Worm (Caenorhabditis elegans) whole organism, midembryonic: ENCODE data around the gene lgc-33.

Experiments
- cog-1 ChIP-seq: sonication (generic microtip); optimal IDR thresholded peaks from 2 replicates; lab custom pipeline; 2016; ENCODE audit warnings: missing genetic modification characterization, missing compliant biosample characterization
- flt-1 ChIP-seq: fragments of 200-800 bp; sonication (Bioruptor generic); IDR thresholded peaks from 2 replicates; pipeline ENCODE4 v1.3.6; 2022; ENCODE audit warnings: missing genetic modification characterization, missing compliant biosample characterization
- klf-2 ChIP-seq: fragments of 200-800 bp; sonication (Bioruptor generic); conservative IDR thresholded peaks from 2 replicates; pipeline ENCODE4 v1.3.6; 2022; ENCODE audit warnings: missing genetic modification reagents, missing genetic modification characterization, missing compliant biosample characterization
- med-1 ChIP-seq: sonication (generic microtip); optimal IDR thresholded peaks from 2 replicates; lab custom pipeline; 2017; ENCODE audit warnings: missing genetic modification characterization, mild to moderate bottlenecking, missing compliant biosample characterization, antibody characterized with exemption, missing genetic modification reagents; ENCODE audit not compliant: insufficient read depth
- tab-1 ChIP-seq: fragments of 200-800 bp; sonication (Bioruptor generic); IDR thresholded peaks from 2 replicates; pipeline ENCODE4 v1.3.6; 2022; ENCODE audit warnings: missing genetic modification characterization, missing compliant biosample characterization
- ztf-23 ChIP-seq: fragments of 200-800 bp; sonication (Bioruptor generic); IDR thresholded peaks from 2 replicates; pipeline ENCODE4 v1.3.6; 2022; ENCODE audit warnings: missing genetic modification reagents, missing genetic modification characterization, missing compliant biosample characterization
- ztf-29 ChIP-seq: fragments of 200-800 bp; sonication (Bioruptor generic); IDR thresholded peaks from 2 replicates; pipeline ENCODE4 v1.3.6; 2022; ENCODE audit warnings: missing genetic modification reagents, missing genetic modification characterization, missing compliant biosample characterization

DNA sequence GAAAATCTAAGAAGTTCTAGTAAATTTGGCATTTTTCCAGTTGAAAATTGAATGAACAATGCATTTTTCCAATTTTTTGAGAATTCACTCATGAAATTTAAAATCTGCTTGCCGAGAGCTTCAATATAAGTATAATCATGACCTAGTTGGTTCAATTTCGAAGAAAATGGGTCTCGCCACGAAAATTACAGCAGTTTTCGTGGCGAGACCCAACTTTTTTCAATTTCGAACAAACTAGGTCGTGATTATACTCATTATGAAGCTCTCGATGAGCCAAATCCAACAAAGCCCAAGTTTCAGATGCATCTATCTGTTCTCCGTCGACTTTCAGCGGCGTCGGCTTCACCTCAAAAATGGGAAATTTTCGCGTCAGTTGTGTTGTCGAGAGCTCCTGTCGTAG is 44.8 kb upstream of the lgc-33 start, which contains the start of gene mrpl-46:
- TF ChIP-seq ztf-29 (GFP tag; lab: Robert Waterston, UW): no peak
- TF ChIP-seq flt-1 (GFP tag; lab: Robert Waterston, UW): no peak
- no peak for TF ChIP-seq med-1 (GFP tag; lab: Kevin White, UChicago)
- TF ChIP-seq cog-1 (tag; lab: Kevin White, UChicago): no peak
- TF ChIP-seq ztf-23 (GFP tag; lab: Robert Waterston, UW): no peak
- TF ChIP-seq klf-2 (GFP tag; lab: Robert Waterston, UW): no peak
- no peak for TF ChIP-seq tab-1
